Fruit fly (Drosophila melanogaster): ENCODE results near the gene RpL9.

The RpL9 gene

DNA sequence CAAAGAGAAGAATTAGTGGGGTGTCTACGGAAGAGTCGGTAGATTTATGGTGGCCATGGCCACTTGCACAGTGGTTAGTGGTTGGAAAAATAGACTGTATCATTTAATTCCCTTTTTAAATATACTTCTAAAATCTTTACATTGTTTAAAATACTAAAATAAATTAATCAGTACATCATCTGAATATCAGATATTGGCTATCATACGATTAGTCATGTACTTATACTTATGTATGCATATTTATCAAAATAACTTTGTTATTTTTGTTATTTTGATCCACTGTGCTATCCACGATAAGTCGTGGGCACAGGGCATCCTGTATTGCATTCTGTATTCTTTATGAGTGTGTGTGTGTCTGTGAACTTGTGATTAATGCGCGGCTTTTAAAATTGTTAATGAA is 10.7 kb upstream of the RpL9 start (continued):
- no peak for TF ChIP-seq B-H2 (GFP tag; optimal IDR thresholded peaks at IDR 0.05)
- no peak for TF ChIP-seq Side (GFP tag; optimal IDR thresholded peaks at IDR 0.05)
- no peak for TF ChIP-seq pum (GFP tag; optimal IDR thresholded peaks at IDR 0.05)
- TF ChIP-seq row (GFP tag; IDR thresholded peaks at IDR 0.05): peak; percentile 15; the same call in 1 of the 3 replicates
- peak in 1 of 3 experiments; percentile 17 for TF ChIP-seq lola (GFP tag; optimal IDR thresholded peaks at IDR 0.05)
- TF ChIP-seq fd3F (GFP tag; optimal IDR thresholded peaks at IDR 0.05): no peak
- no peak for TF ChIP-seq CG15269 (tag; optimal IDR thresholded peaks at IDR 0.05)
- peak; percentile 28 for TF ChIP-seq gem (tag; optimal IDR thresholded peaks at IDR 0.05)
- TF ChIP-seq tll (GFP tag; optimal IDR thresholded peaks at IDR 0.05): no peak
- no peak for TF ChIP-seq CG9609 (GFP tag; optimal IDR thresholded peaks at IDR 0.05)
- peak; percentile 4 for TF ChIP-seq dmrt11E (tag; optimal IDR thresholded peaks at IDR 0.05)
- no peak for TF ChIP-seq br (optimal IDR thresholded peaks at IDR 0.05)
- TF ChIP-seq Ada2b (GFP tag; IDR thresholded peaks at IDR 0.05): no peak
- TF ChIP-seq pho (GFP tag; optimal IDR thresholded peaks at IDR 0.05): no peak

DNA sequence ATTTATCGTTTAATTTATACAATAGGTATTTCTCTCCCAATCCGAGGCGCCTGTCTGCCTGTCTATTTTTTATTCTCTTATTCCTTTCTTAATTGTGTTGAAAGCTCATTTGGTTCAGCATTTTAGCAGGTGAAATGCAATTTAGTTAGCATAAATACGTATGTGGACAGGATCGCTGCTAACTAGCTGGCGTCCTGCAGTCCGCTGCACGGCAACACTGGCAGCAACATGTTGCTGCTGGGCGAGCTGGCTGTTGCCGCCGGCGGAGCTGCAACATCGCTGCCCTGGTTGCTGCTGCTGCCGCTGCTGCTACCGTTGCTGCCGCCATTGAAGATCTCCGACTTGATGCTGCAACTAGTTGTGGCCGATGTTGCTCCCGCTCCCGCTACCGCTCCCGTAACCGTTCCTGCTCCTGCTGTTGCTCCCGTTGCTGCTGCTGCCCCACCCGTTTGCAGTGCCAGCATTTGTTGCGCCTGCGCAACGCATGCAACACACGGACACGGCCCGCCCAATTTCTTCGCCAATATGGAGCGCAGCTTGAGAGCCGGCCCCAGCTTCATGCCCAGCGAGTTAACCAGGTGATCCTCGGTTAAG is 10.1 kb upstream of the RpL9 start:
- TF ChIP-seq Bdp1 (GFP tag; optimal IDR thresholded peaks at IDR 0.05) (no peak), sqz (GFP tag; optimal IDR thresholded peaks at IDR 0.05) (no peak), NC2β (GFP tag; optimal IDR thresholded peaks at IDR 0.05) (no peak), ara (GFP tag; IDR thresholded peaks at IDR 0.05) (0 out of 2 replicates have a peak, but pooled peaks have one; percentile 20), pzg (GFP tag; optimal IDR thresholded peaks at IDR 0.05) (no peak), dan (GFP tag; IDR thresholded peaks at IDR 0.05) (no peak), stwl (tag; optimal IDR thresholded peaks at IDR 0.05) (peak; percentile 14), CG3726 (GFP tag; IDR thresholded peaks at IDR 0.05) (no peak), pum (GFP tag; optimal IDR thresholded peaks at IDR 0.05) (no peak), CG5245 (GFP tag; optimal IDR thresholded peaks at IDR 0.05) (no peak), PHDP (tag; optimal IDR thresholded peaks at IDR 0.05) (no peak), Neu2 (GFP tag; optimal IDR thresholded peaks at IDR 0.05; ENCODE audit: borderline replicate concordance) (no peak), HLH3B (GFP tag; IDR thresholded peaks at IDR 0.05) (no peak), CG9727 (GFP tag; optimal IDR thresholded peaks at IDR 0.05) (no peak), pros (GFP tag; optimal IDR thresholded peaks at IDR 0.05) (no peak), Jarid2 (GFP tag; optimal IDR thresholded peaks at IDR 0.05) (no peak), run (tag; optimal IDR thresholded peaks at IDR 0.05) (no peak), mirr (GFP tag; optimal IDR thresholded peaks at IDR 0.05) (no peak), Sin3A (optimal IDR thresholded peaks at IDR 0.05) (no peak), ranshi (GFP tag; IDR thresholded peaks at IDR 0.05) (no peak), Lpt (GFP tag; optimal IDR thresholded peaks at IDR 0.05) (no peak), CG17186 (GFP tag; optimal IDR thresholded peaks at IDR 0.05) (no peak), CG4404 (GFP tag; IDR thresholded peaks at IDR 0.05) (no peak), CG8924 (tag; optimal IDR thresholded peaks at IDR 0.05) (no peak), Nf-YC (tag; optimal IDR thresholded peaks at IDR 0.05) (no peak), CG10209 (GFP tag; optimal IDR thresholded peaks at IDR 0.05) (no peak), prd (optimal IDR thresholded peaks at IDR 0.05) (no peak), prd (GFP tag; IDR thresholded peaks at IDR 0.05) (0 out of 3 replicates have a peak, but pooled peaks have one; percentile 14), Sox100B (GFP tag; optimal IDR thresholded peaks at IDR 0.05) (no peak), Dll (GFP tag; IDR thresholded peaks at IDR 0.05; ENCODE audit: partially characterized antibody) (0 out of 4 replicates have a peak, but pooled peaks have one; percentile 22), Scr (GFP tag; IDR thresholded peaks at IDR 0.05; ENCODE audit: partially characterized antibody) (no peak), Ets65A (GFP tag) (peak; percentile 86), Awh (GFP tag; IDR thresholded peaks at IDR 0.05) (no peak), Doc3 (GFP tag; IDR thresholded peaks at IDR 0.05; ENCODE audit: partially characterized antibody) (no peak), CG9817 (tag; optimal IDR thresholded peaks at IDR 0.05) (no peak), CG4424 (GFP tag; optimal IDR thresholded peaks at IDR 0.05) (peak; percentile 96), CG6765 (GFP tag; optimal IDR thresholded peaks at IDR 0.05) (no peak)

Measured in whole organism, embryonic.